Fruit fly (Drosophila melanogaster): Measurements from ENCODE around the gene Cad74A.

Gene Cad74A

DNA sequence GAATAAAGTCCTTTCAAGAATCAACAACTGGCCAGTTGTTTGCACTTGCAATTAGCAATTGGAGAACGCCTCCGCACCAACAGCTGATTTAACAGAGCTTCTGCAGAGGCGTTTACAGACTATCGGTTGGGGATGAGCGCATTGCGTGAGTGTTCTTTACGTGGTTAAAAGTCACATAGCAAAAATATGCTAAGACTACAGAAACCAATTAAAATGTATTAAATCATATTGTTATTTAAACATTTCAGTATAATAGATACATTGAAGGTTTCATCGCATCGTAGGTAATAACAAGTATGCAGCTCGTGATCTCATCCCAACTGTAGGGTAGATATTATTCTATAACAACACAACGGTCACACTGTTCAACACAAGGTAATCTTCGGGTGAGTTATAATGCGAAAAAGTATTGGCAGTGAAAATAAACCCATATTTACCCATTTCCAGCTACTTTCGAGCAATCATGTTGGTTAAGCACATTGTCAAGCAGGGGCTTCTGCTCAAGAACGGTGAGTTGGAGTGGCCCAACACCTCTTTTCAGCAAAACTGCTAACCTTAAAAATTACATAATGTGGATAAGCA is 45.9 kb upstream of the Cad74A start, which contains the start of the genes Sec3 and COX7B (continued):
- no peak for TF ChIP-seq CG6854 (GFP tag; optimal IDR thresholded peaks at IDR 0.05)
- TF ChIP-seq pdm3 (GFP tag; optimal IDR thresholded peaks at IDR 0.05): peak; percentile 63
- peak; percentile 18 for TF ChIP-seq CG34406 (GFP tag; optimal IDR thresholded peaks at IDR 0.05)
- TF ChIP-seq CG32006 (GFP tag; optimal IDR thresholded peaks at IDR 0.05): peak; percentile 47
- no peak for TF ChIP-seq fd85E (GFP tag; optimal IDR thresholded peaks at IDR 0.05)
- TF ChIP-seq CG7368 (GFP tag; optimal IDR thresholded peaks at IDR 0.05): peak; percentile 9
- TF ChIP-seq Gug (GFP tag; IDR thresholded peaks at IDR 0.05): no peak
- TF ChIP-seq esn (GFP tag; optimal IDR thresholded peaks at IDR 0.05): peak; percentile 75
- TF ChIP-seq fd59A (GFP tag; optimal IDR thresholded peaks at IDR 0.05): no peak
- no peak for TF ChIP-seq spab (GFP tag; optimal IDR thresholded peaks at IDR 0.05)
- no peak for TF ChIP-seq Lpt (GFP tag; optimal IDR thresholded peaks at IDR 0.05)
- TF ChIP-seq CG6808 (GFP tag; optimal IDR thresholded peaks at IDR 0.05): no peak
- peak; percentile 60 for TF ChIP-seq cyc (GFP tag; optimal IDR thresholded peaks at IDR 0.05)
- TF ChIP-seq salr (GFP tag; optimal IDR thresholded peaks at IDR 0.05): no peak
- TF ChIP-seq dsx (GFP tag; optimal IDR thresholded peaks at IDR 0.05; ENCODE audit: poor library complexity, severe bottlenecking): peak; percentile 65
- peak; percentile 67 for TF ChIP-seq Hr4 (GFP tag; optimal IDR thresholded peaks at IDR 0.05)
- peak; percentile 60 for TF ChIP-seq topi (GFP tag; optimal IDR thresholded peaks at IDR 0.05)
- TF ChIP-seq CG8632 (GFP tag; optimal IDR thresholded peaks at IDR 0.05): no peak
- peak; percentile 64 for TF ChIP-seq Hr39 (GFP tag; optimal IDR thresholded peaks at IDR 0.05)
- peak in 1 of 2 experiments; percentile 30 for TF ChIP-seq ss (GFP tag; optimal IDR thresholded peaks at IDR 0.05)
- TF ChIP-seq Ets96B (tag; optimal IDR thresholded peaks at IDR 0.05): peak; percentile 46
- peak; percentile 71 for TF ChIP-seq lz (GFP tag; optimal IDR thresholded peaks at IDR 0.05)
- peak; percentile 86 for TF ChIP-seq Eip78C (GFP tag)
- TF ChIP-seq net (GFP tag; optimal IDR thresholded peaks at IDR 0.05): no peak
- TF ChIP-seq svp (GFP tag): peak; percentile 92
- TF ChIP-seq CG3919 (GFP tag; optimal IDR thresholded peaks at IDR 0.05): peak; percentile 61
- TF ChIP-seq CG6276 (GFP tag; optimal IDR thresholded peaks at IDR 0.05): no peak
- TF ChIP-seq OdsH (GFP tag; optimal IDR thresholded peaks at IDR 0.05): peak; percentile 70
- no peak for TF ChIP-seq Sox15 (GFP tag; optimal IDR thresholded peaks at IDR 0.05)
- TF ChIP-seq Ets21C (GFP tag; optimal IDR thresholded peaks at IDR 0.05): peak; percentile 63

DNA sequence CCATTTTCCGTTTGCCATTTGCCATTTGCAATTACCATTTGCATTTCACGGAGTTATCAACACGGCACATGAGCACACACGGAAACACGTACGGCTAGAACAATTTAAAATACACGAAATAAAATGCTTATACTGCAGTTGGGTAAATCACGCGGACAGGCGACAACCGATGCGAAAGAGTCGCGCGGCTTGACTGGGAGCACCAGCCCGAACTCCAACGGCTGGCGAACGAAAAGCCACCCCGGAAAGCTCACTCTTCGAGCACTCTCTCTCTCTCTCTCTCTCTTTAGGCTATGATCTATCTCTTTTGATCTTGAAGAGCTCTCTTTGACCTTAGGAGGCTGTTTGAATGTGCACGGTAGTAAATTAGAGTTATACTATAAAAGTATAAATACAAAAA is 42.0 kb upstream of the Cad74A start, which contains the start of gene blot:
Gene blot (minus strand): TSS at position 196 of the 400 bp plus-strand sequence.
- peak; percentile 26 for TF ChIP-seq Sox102F (GFP tag; optimal IDR thresholded peaks at IDR 0.05)
- TF ChIP-seq CG15336 (GFP tag; IDR thresholded peaks at IDR 0.05): peak; percentile 38; the same call in 1 of the 2 replicates
- no peak for TF ChIP-seq Sox15 (GFP tag; optimal IDR thresholded peaks at IDR 0.05)
- no peak for TF ChIP-seq CG9139 (GFP tag; optimal IDR thresholded peaks at IDR 0.05)
- TF ChIP-seq CG10669 (GFP tag; optimal IDR thresholded peaks at IDR 0.05): no peak
- no peak for TF ChIP-seq lz (GFP tag; optimal IDR thresholded peaks at IDR 0.05)
- TF ChIP-seq CG1621 (tag; optimal IDR thresholded peaks at IDR 0.05): peak; percentile 36
- peak; percentile 23; the same call in 2 of the 3 replicates for TF ChIP-seq CG6163 (GFP tag; IDR thresholded peaks at IDR 0.05)
- TF ChIP-seq CG3919 (GFP tag; optimal IDR thresholded peaks at IDR 0.05): peak; percentile 45
- TF ChIP-seq ss (GFP tag; optimal IDR thresholded peaks at IDR 0.05): peak; percentile 28 to 36
- peak; percentile 2 for TF ChIP-seq net (GFP tag; optimal IDR thresholded peaks at IDR 0.05)
- no peak for TF ChIP-seq CG6276 (GFP tag; optimal IDR thresholded peaks at IDR 0.05)
- TF ChIP-seq Eip75B (GFP tag; optimal IDR thresholded peaks at IDR 0.05): no peak
- TF ChIP-seq CG8119 (GFP tag; IDR thresholded peaks at IDR 0.05): 0 out of 3 replicates have a peak, but pooled peaks have one; percentile 30
- peak; percentile 92 for TF ChIP-seq svp (GFP tag)
- no peak for TF ChIP-seq CG11902 (GFP tag; optimal IDR thresholded peaks at IDR 0.05)
- no peak for TF ChIP-seq acj6 (GFP tag; optimal IDR thresholded peaks at IDR 0.05)

All from whole organism, prepupa.